Worm (Caenorhabditis elegans) whole organism, late embryonic: ENCODE measurements around the gene gos-28.

Experiments
- F13H6.1 ChIP-seq: sonication (generic microtip); optimal IDR thresholded peaks from 2 replicates; lab custom pipeline; 2016; ENCODE audit warnings: missing genetic modification characterization, missing compliant biosample characterization
- ceh-18 ChIP-seq: sonication (generic microtip); optimal IDR thresholded peaks from 2 replicates; lab custom pipeline; 2016; ENCODE audit warnings: missing genetic modification characterization, missing compliant biosample characterization
- ceh-9 ChIP-seq: sonication (generic microtip); optimal IDR thresholded peaks from 2 replicates; lab custom pipeline; 2016; ENCODE audit warnings: mild to moderate bottlenecking, missing genetic modification characterization, inconsistent platforms, missing compliant biosample characterization
- fkh-10 ChIP-seq: fragments of 150-350 bp; optimal IDR thresholded peaks from 2 replicates; lab custom pipeline; 2014; ENCODE audit warnings: missing biosample characterization, missing genetic modification reagents, missing genetic modification characterization
- hlh-13 ChIP-seq: fragments of 200-800 bp; sonication (Bioruptor generic); optimal IDR thresholded peaks from 2 replicates; lab custom pipeline; 2018; ENCODE audit warnings: mild to moderate bottlenecking, missing genetic modification characterization, missing compliant biosample characterization
- hlh-15 ChIP-seq: sonication (generic microtip); optimal IDR thresholded peaks from 2 replicates; lab custom pipeline; 2016; ENCODE audit warnings: missing genetic modification characterization, missing compliant biosample characterization
- hlh-30 ChIP-seq: sonication (generic microtip); optimal IDR thresholded peaks from 2 replicates; lab custom pipeline; 2017; ENCODE audit warnings: antibody characterized with exemption, missing genetic modification characterization, missing compliant biosample characterization; ENCODE audit not compliant: insufficient read depth
- hlh-8 ChIP-seq: sonication (generic microtip); optimal IDR thresholded peaks from 2 replicates; lab custom pipeline; 2016; ENCODE audit warnings: missing genotype, missing genetic modification characterization, missing compliant biosample characterization
- lin-11 ChIP-seq: fragments of 200-800 bp; sonication (Bioruptor generic); optimal IDR thresholded peaks from 2 replicates; lab custom pipeline; 2018; ENCODE audit warnings: mild to moderate bottlenecking, missing genetic modification characterization, missing compliant biosample characterization
- nhr-11 ChIP-seq: fragments of 150-350 bp; optimal IDR thresholded peaks from 2 replicates; lab custom pipeline; 2014; ENCODE audit warnings: missing biosample characterization, missing genetic modification characterization
- odd-2 ChIP-seq: sonication (generic microtip); optimal IDR thresholded peaks from 2 replicates; lab custom pipeline; 2017; ENCODE audit warnings: antibody characterized with exemption, mild to moderate bottlenecking, missing genetic modification characterization, missing compliant biosample characterization
- pha-4 ChIP-seq: fragments of 150-350 bp; optimal IDR thresholded peaks from 2 replicates; lab custom pipeline; 2018; ENCODE audit warnings: missing biosample characterization, missing genetic modification reagents, missing genetic modification characterization
- rnt-1 ChIP-seq: sonication (generic microtip); optimal IDR thresholded peaks from 2 replicates; lab custom pipeline; 2016; ENCODE audit warnings: missing genetic modification characterization, missing compliant biosample characterization
- tbx-2 ChIP-seq: sonication (generic microtip); optimal IDR thresholded peaks from 2 replicates; lab custom pipeline; 2016; ENCODE audit warnings: missing genetic modification characterization, missing compliant biosample characterization

ce11 chrIII:7300763-7301162 is 48.2 kb downstream of the gos-28 start:
- TF ChIP-seq tbx-2 (tag; lab: Kevin White, UChicago) = no peak
- TF ChIP-seq F13H6.1 (tag; lab: Kevin White, UChicago) = no peak
- no peak for TF ChIP-seq ceh-9
- TF ChIP-seq rnt-1 (tag; lab: Kevin White, UChicago) = no peak
- TF ChIP-seq nhr-11 (tag; lab: Kevin White, UChicago) = no peak
- no peak for TF ChIP-seq hlh-13 (GFP tag; lab: Kevin White, UChicago)
- TF ChIP-seq hlh-15 = no peak
- no peak for TF ChIP-seq odd-2 (tag; lab: Kevin White, UChicago)
- TF ChIP-seq fkh-10 = no peak
- no peak for TF ChIP-seq hlh-30 (tag; lab: Kevin White, UChicago)
- no peak for TF ChIP-seq pha-4 (tag; lab: Kevin White, UChicago)
- TF ChIP-seq hlh-8 (tag; lab: Kevin White, UChicago) = no peak
- TF ChIP-seq ceh-18 (tag; lab: Kevin White, UChicago) = no peak
- no peak for TF ChIP-seq lin-11 (tag; lab: Kevin White, UChicago)
